Fruit fly (Drosophila melanogaster) whole organism, adult: Measurements from ENCODE around the gene CG9702.

ENCODE experiments used
- CG11617 ChIP-seq: fragments of 200-800 bp; sonication (Bioruptor generic); optimal IDR thresholded peaks from 2 replicates; lab custom pipeline; 2017; ENCODE audit warnings: mild to moderate bottlenecking, missing biosample characterization, missing genetic modification reagents, missing genetic modification characterization
- CG12768 ChIP-seq: fragments of 200-800 bp; sonication (Bioruptor generic); optimal IDR thresholded peaks from 2 replicates; lab custom pipeline; 2017; ENCODE audit warnings: missing biosample characterization, missing genetic modification characterization, mild to moderate bottlenecking, moderate library complexity, missing genetic modification reagents
- CG14711 ChIP-seq: fragments of 200-800 bp; sonication (Bioruptor generic); optimal IDR thresholded peaks from 2 replicates; lab custom pipeline; 2018; ENCODE audit warnings: missing biosample characterization, mild to moderate bottlenecking, missing genetic modification characterization, moderate library complexity
- CG1620 ChIP-seq: fragments of 200-800 bp; sonication (Bioruptor generic); optimal IDR thresholded peaks from 2 replicates; lab custom pipeline; 2016; ENCODE audit warnings: missing biosample characterization, missing genetic modification characterization
- CG33017 ChIP-seq: fragments of 200-800 bp; sonication (Bioruptor generic); optimal IDR thresholded peaks from 2 replicates; lab custom pipeline; 2018; ENCODE audit warnings: missing biosample characterization, mild to moderate bottlenecking, missing genetic modification characterization, moderate library complexity
- CG5204 ChIP-seq: fragments of 200-800 bp; sonication (Bioruptor generic); optimal IDR thresholded peaks from 2 replicates; lab custom pipeline; 2016; ENCODE audit warnings: missing biosample characterization, missing genetic modification characterization
- CG7045 ChIP-seq: fragments of 200-800 bp; sonication (Bioruptor generic); optimal IDR thresholded peaks from 2 replicates; lab custom pipeline; 2017; ENCODE audit warnings: missing biosample characterization, mild to moderate bottlenecking, missing genetic modification characterization
- CG7101 ChIP-seq: fragments of 200-800 bp; sonication (Bioruptor generic); optimal IDR thresholded peaks from 2 replicates; lab custom pipeline; 2018; ENCODE audit warnings: missing biosample characterization, mild to moderate bottlenecking, missing genetic modification characterization, moderate library complexity
- Clk ChIP-seq: fragments of 200-800 bp; sonication (Bioruptor generic); optimal IDR thresholded peaks from 2 replicates; lab custom pipeline; 2017; ENCODE audit warnings: missing biosample characterization, missing genetic modification characterization
- Crg-1 ChIP-seq: fragments of 200-800 bp; sonication (Bioruptor generic); optimal IDR thresholded peaks from 2 replicates; lab custom pipeline; 2016; ENCODE audit warnings: missing biosample characterization, missing genetic modification characterization
- Hr96 ChIP-seq: fragments of 200-800 bp; sonication (Bioruptor generic); optimal IDR thresholded peaks from 2 replicates; lab custom pipeline; 2016; ENCODE audit warnings: missing biosample characterization, missing genetic modification characterization
- Mnt ChIP-seq: fragments of 200-800 bp; sonication (Bioruptor generic); optimal IDR thresholded peaks from 2 replicates; lab custom pipeline; 2016; ENCODE audit warnings: missing biosample characterization, mild to moderate bottlenecking, missing genetic modification characterization
- bab1 ChIP-seq: fragments of 200-800 bp; sonication (Bioruptor generic); optimal IDR thresholded peaks from 3 replicates; lab custom pipeline; 2019; ENCODE audit warnings: missing biosample characterization, mild to moderate bottlenecking, missing genetic modification characterization, moderate library complexity
- cic ChIP-seq: fragments of 200-800 bp; sonication (Bioruptor generic); optimal IDR thresholded peaks from 2 replicates; lab custom pipeline; 2017; ENCODE audit warnings: missing biosample characterization, mild to moderate bottlenecking, missing genetic modification characterization, moderate library complexity
- cnc ChIP-seq, 2 experiments: fragments of >200 bp; optimal IDR thresholded peaks; 2 replicates each; lab custom pipeline; 2017
- kay ChIP-seq: fragments of 200-800 bp; sonication (Bioruptor generic); peaks from one replicate; lab custom pipeline; 2016; ENCODE audit warnings: missing biosample characterization, missing genetic modification characterization, borderline replicate concordance
- ovo ChIP-seq: fragments of 200-800 bp; sonication (Bioruptor generic); optimal IDR thresholded peaks from 2 replicates; lab custom pipeline; 2016; ENCODE audit warnings: missing biosample characterization, missing genetic modification characterization
- pad ChIP-seq: fragments of 200-800 bp; sonication (Bioruptor generic); optimal IDR thresholded peaks from 3 replicates; lab custom pipeline; 2017; ENCODE audit warnings: missing biosample characterization, missing genetic modification characterization, mild to moderate bottlenecking, moderate library complexity, missing genetic modification reagents
- tj ChIP-seq: fragments of 200-800 bp; sonication (Bioruptor generic); optimal IDR thresholded peaks from 3 replicates; lab custom pipeline; 2017; ENCODE audit warnings: missing biosample characterization, mild to moderate bottlenecking, missing genetic modification characterization, moderate library complexity
- toe ChIP-seq: fragments of 200-800 bp; sonication (Bioruptor generic); optimal IDR thresholded peaks from 2 replicates; lab custom pipeline; 2016; ENCODE audit warnings: missing biosample characterization, missing genetic modification characterization

The CG9702 gene

DNA sequence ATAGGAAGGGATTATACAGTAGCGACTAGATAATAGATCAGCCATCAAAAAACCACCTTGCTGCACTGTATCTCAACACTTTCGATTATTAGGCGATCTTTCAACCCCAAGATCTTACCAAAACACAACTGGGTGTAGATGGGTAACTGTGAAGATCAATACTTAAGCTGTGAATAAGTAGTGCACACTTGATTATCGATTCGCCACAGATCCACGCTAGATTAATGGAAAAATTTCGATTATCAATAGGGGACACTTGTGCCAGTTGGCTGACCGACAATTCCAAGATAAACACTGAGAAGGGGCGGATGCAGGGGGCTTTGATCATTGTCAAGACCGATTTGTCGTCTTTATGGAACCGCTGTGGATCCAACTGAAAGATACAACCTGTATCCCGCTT, at the start of gene CG9702:
TSS of gene CG9702 (plus strand) at position 301 of the 400 bp plus-strand sequence.
- TF ChIP-seq CG11617 (GFP tag; lab: Kevin White, UChicago), result no peak
- no peak for TF ChIP-seq CG33017 (tag; lab: Kevin White, UChicago)
- no peak for TF ChIP-seq cic (GFP tag; lab: Kevin White, UChicago)
- no peak for TF ChIP-seq CG7045 (GFP tag; lab: Kevin White, UChicago)
- TF ChIP-seq Mnt, result no peak
- TF ChIP-seq CG14711 (tag; lab: Kevin White, UChicago), result no peak
- no peak for TF ChIP-seq kay (GFP tag; lab: Kevin White, UChicago)
- TF ChIP-seq ovo, result no peak

DNA sequence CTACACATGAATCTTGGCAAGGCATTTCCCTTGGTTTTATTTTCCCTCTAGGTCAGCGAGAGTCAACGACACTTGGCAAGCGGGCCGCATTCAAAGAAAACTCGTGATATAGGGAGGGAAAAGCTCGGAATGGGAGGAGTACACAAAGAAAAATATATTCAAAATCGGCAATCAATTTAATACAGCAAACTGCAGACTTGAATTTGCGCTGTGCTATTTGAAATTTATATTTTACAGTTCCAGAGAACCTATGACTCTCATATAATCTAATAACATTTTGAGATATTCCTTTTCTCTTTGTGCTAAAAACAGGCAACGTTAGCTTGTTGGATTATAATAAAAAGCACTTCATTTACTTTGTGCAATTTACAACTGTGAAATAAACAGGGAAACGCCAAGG, 49.7 kb upstream of the CG9702 start:
- TF ChIP-seq pad (GFP tag; lab: Kevin White, UChicago), result no peak
- TF ChIP-seq CG7045 (GFP tag; lab: Kevin White, UChicago), result no peak
- TF ChIP-seq CG12768, result no peak
- TF ChIP-seq tj (GFP tag; lab: Kevin White, UChicago), result no peak
- no peak for TF ChIP-seq Mnt
- no peak for TF ChIP-seq kay (GFP tag; lab: Kevin White, UChicago)
- no peak for TF ChIP-seq CG14711 (tag; lab: Kevin White, UChicago)
- TF ChIP-seq CG33017 (tag; lab: Kevin White, UChicago), result no peak
- TF ChIP-seq Hr96 (GFP tag; lab: Kevin White, UChicago), result no peak

DNA sequence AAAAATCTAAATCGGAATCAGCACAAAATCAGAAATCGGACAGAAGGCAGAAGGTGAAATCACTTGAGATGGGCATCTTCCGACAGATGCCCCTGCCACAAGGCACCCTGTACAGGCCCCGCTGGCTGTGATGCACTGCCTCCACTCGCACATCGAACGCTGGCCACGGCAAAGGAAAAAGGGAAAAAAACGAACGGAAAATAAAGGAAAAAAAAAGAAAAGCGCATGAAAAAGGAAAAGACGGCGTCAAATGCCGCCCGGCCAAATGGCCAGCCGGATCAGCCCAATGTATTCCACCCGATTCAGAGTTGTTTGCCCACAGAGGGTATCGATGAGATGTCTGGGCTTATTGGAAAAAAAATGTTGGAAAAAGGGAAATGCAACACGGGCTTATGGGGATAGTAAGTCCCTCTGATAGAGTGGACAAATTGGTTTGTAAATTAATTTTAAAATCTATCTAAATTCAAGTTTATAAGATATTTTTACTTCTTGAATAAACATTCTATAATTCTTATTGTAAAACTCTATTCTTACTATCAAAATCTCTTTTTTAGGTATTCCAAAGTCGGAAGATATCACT, 48.0 kb upstream of the CG9702 start:
- no peak for TF ChIP-seq CG1620 (GFP tag; lab: Kevin White, UChicago)

DNA sequence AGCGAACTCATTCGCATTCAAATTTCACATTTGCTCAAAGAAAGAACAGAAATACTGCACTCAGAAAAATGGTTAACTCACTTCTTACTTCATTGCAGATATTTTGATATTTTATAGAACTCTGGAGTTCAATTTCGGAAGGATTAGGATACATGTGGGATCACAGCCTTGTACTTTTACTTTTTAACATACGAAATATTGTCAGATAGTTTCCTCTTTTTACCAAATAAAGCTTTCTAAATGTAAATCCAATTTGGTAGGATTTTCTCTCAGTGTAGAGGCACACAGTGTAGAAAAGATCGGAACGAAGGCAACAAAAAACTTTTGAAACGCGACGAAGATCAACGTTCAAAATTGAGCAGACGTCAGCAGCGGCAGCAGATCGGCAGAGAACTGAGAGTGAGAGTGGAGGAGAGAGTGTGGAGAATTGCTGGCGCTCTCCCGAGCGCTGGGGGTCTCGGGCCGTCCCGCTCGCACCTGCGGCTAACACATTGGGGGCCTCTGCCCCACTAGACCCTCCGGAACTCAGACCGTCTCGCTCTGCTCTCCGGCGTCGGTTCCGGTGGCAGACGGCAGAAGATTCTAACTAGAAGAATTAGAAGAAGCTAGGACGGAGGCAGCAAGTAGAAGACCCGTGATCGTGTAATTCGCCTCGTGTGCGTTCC, 47.1 kb upstream of the CG9702 start, which contains the start of gene tmod:
TSS of gene tmod (plus strand) at position 619 of the 665 bp plus-strand sequence.
- peak; percentile 77 for TF ChIP-seq tj (GFP tag; lab: Kevin White, UChicago)
- peak; percentile 18 for TF ChIP-seq bab1 (GFP tag; lab: Kevin White, UChicago)
- peak; percentile 10 for TF ChIP-seq Hr96 (GFP tag; lab: Kevin White, UChicago)
- no peak for TF ChIP-seq cic (GFP tag; lab: Kevin White, UChicago)
- TF ChIP-seq CG5204 (GFP tag; lab: Kevin White, UChicago), result no peak
- TF ChIP-seq Mnt, result no peak
- TF ChIP-seq pad (GFP tag; lab: Kevin White, UChicago), result peak; percentile 59
- no peak for TF ChIP-seq CG33017 (tag; lab: Kevin White, UChicago)
- no peak for TF ChIP-seq Crg-1 (GFP tag; lab: Kevin White, UChicago)
- peak; percentile 36 for TF ChIP-seq CG14711 (tag; lab: Kevin White, UChicago)
- no peak for TF ChIP-seq cnc (optimal IDR thresholded peaks at IDR 0.05; lab: Kevin White, UChicago)

DNA sequence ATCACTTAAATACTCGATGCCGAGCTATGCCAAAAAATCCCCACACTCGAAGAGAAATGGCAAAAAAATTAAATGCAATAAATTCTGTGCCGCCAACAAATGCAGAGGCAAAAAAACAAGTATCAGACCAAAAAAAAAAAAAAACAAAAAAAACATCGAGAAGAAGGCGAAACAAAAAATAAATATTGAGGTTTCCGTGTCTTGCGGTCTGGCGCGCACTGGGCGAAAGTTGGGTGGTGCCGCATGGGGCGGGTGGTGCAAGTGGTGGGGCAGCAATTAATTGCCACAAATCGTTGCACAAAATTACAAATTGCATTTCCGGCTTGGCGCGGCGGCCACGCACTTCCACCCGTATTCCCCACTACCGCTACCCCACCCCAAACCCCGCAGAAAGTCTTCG, 44.8 kb upstream of the CG9702 start:
- TF ChIP-seq tj (GFP tag; lab: Kevin White, UChicago), result no peak
- no peak for TF ChIP-seq kay (GFP tag; lab: Kevin White, UChicago)
- no peak for TF ChIP-seq cnc (optimal IDR thresholded peaks at IDR 0.05; lab: Kevin White, UChicago)
- TF ChIP-seq cic (GFP tag; lab: Kevin White, UChicago), result no peak
- TF ChIP-seq ovo, result no peak
- TF ChIP-seq CG5204 (GFP tag; lab: Kevin White, UChicago), result no peak
- no peak for TF ChIP-seq pad (GFP tag; lab: Kevin White, UChicago)
- no peak for TF ChIP-seq Mnt

DNA sequence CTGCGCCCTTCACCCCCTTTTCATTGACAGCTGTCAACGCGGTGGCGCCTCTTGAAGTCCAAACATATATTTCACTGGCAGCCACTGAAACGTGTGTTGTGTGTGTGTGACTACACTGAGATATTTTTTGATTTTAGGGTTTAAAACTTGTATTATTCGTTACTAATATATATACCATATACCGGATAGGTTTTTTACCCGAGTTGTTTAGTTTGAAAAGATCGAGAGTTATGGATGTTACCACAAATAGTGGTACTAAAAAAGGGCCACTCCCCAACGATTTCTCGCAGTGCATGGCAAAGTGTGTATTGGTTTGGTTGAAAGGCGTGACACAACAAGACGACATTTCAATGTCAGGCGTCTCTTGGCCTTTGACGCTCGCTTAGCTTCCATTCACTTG, 42.8 kb upstream of the CG9702 start:
- TF ChIP-seq Clk (GFP tag; lab: Kevin White, UChicago), result no peak
- TF ChIP-seq CG7045 (GFP tag; lab: Kevin White, UChicago), result no peak
- TF ChIP-seq tj (GFP tag; lab: Kevin White, UChicago), result no peak
- no peak for TF ChIP-seq bab1 (GFP tag; lab: Kevin White, UChicago)
- TF ChIP-seq toe (GFP tag; lab: Kevin White, UChicago), result no peak
- no peak for TF ChIP-seq kay (GFP tag; lab: Kevin White, UChicago)
- no peak for TF ChIP-seq cnc (optimal IDR thresholded peaks at IDR 0.05; lab: Kevin White, UChicago)
- TF ChIP-seq ovo, result no peak
- TF ChIP-seq CG7101 (tag; lab: Kevin White, UChicago), result no peak
- no peak for TF ChIP-seq Crg-1 (GFP tag; lab: Kevin White, UChicago)
- TF ChIP-seq CG33017 (tag; lab: Kevin White, UChicago), result no peak
- no peak for TF ChIP-seq CG11617 (GFP tag; lab: Kevin White, UChicago)
- no peak for TF ChIP-seq CG14711 (tag; lab: Kevin White, UChicago)
- no peak for TF ChIP-seq CG1620 (GFP tag; lab: Kevin White, UChicago)
- TF ChIP-seq CG12768, result no peak
- TF ChIP-seq pad (GFP tag; lab: Kevin White, UChicago), result no peak
- TF ChIP-seq Hr96 (GFP tag; lab: Kevin White, UChicago), result no peak
- no peak for TF ChIP-seq Mnt

DNA sequence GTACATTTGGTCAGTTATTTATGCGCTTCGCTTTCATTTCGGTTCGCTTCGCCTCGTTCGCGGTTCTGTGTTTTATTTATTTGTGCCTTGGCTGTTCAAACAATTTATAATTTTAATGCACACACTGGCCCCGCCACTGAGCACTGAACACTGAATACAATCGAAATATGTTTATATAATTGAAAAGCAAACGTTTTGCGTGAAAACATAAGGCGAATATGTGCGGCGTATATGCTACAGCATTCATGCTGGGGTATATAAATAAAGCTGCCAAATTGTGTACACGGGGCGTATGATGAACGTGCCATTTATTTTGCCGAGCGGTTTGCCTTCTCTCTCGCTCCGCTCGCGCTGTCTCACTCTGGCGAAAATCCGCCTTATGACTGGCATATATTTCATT, 42.3 kb upstream of the CG9702 start:
- no peak for TF ChIP-seq CG1620 (GFP tag; lab: Kevin White, UChicago)
